Fruit fly (Drosophila melanogaster) S2 (cell line): ENCODE data around the gene Osi14.

Experiments used
- CG8478 ChIP-seq: fragments of >200 bp; optimal IDR thresholded peaks from 2 replicates; lab custom pipeline; 2018
- CTCF ChIP-seq, 2 experiments: fragments of >200 bp; optimal IDR thresholded peaks; 2 replicates each; lab custom pipeline; 2018

- TF ChIP-seq CTCF (optimal IDR thresholded peaks at IDR 0.05; lab: Kevin White, UChicago) (no peak), CG8478 (lab: Kevin White, UChicago) (no peak)
These were observed 7.5 kb upstream of the Osi14 start, which contains the start of gene Osi13 for dm6 chr3R:6291437-6291836.
